Fruit fly (Drosophila melanogaster) whole organism, embryonic: Measurements from ENCODE around the gene CG7579.

ENCODE experiments used
- Atf6 ChIP-seq: fragments of 200-800 bp; sonication (Bioruptor generic); IDR thresholded peaks from 2 replicates; pipeline ENCODE4 v1.3.6; 2022; ENCODE audit warnings: missing biosample characterization, missing genetic modification characterization
- Blimp-1 ChIP-seq: fragments of 200-800 bp; sonication (Bioruptor generic); optimal IDR thresholded peaks from 3 replicates; lab custom pipeline; 2018; ENCODE audit warnings: missing biosample characterization, missing genetic modification characterization, mild to moderate bottlenecking, moderate library complexity, missing genetic modification reagents
- CG1024 ChIP-seq: fragments of 200-800 bp; sonication (Bioruptor generic); IDR thresholded peaks from 2 replicates; pipeline ENCODE4 v1.3.6; 2022; ENCODE audit warnings: missing biosample characterization, missing genetic modification characterization
- CG10321 ChIP-seq: fragments of 200-800 bp; sonication (Bioruptor generic); IDR thresholded peaks from 2 replicates; pipeline ENCODE4 v1.3.6; 2022; ENCODE audit warnings: missing biosample characterization, missing genetic modification characterization
- CG11504 ChIP-seq: fragments of 200-800 bp; sonication (Bioruptor generic); optimal IDR thresholded peaks from 3 replicates; lab custom pipeline; 2019; ENCODE audit warnings: missing biosample characterization, mild to moderate bottlenecking, missing genetic modification characterization, moderate library complexity
- CG12391 ChIP-seq: fragments of 200-800 bp; sonication (Bioruptor generic); optimal IDR thresholded peaks from 3 replicates; lab custom pipeline; 2018; ENCODE audit warnings: missing biosample characterization, mild to moderate bottlenecking, missing genetic modification characterization, moderate library complexity
- CG15269 ChIP-seq: fragments of 200-800 bp; sonication (Bioruptor generic); optimal IDR thresholded peaks from 2 replicates; lab custom pipeline; 2018; ENCODE audit warnings: missing biosample characterization, mild to moderate bottlenecking, missing genetic modification characterization, moderate library complexity
- CG2120 ChIP-seq: fragments of 200-800 bp; sonication (Bioruptor generic); optimal IDR thresholded peaks from 3 replicates; lab custom pipeline; 2016; ENCODE audit warnings: missing biosample characterization, missing genetic modification characterization
- CG2199 ChIP-seq: fragments of 200-800 bp; sonication (Bioruptor generic); IDR thresholded peaks from 3 replicates; pipeline ENCODE4 v1.3.6; 2022; ENCODE audit warnings: missing biosample characterization, missing genetic modification characterization
- CG2678 ChIP-seq: fragments of 200-800 bp; sonication (Bioruptor generic); optimal IDR thresholded peaks from 3 replicates; lab custom pipeline; 2019; ENCODE audit warnings: missing biosample characterization, mild to moderate bottlenecking, missing genetic modification characterization, moderate library complexity
- CG31441 ChIP-seq: fragments of 200-800 bp; sonication (Bioruptor generic); IDR thresholded peaks from 2 replicates; pipeline ENCODE4 v1.3.6; 2022; ENCODE audit warnings: missing biosample characterization, missing genetic modification characterization
- CG32772 ChIP-seq: fragments of 200-800 bp; sonication (Bioruptor generic); IDR thresholded peaks from 2 replicates; pipeline ENCODE4 v1.3.6; 2022; ENCODE audit warnings: missing biosample characterization, missing genetic modification characterization
- CG3281 ChIP-seq: fragments of 200-800 bp; sonication (Bioruptor generic); optimal IDR thresholded peaks from 3 replicates; lab custom pipeline; 2017; ENCODE audit warnings: missing biosample characterization, mild to moderate bottlenecking, missing genetic modification characterization
- CG3838 ChIP-seq: fragments of 200-800 bp; sonication (Bioruptor generic); optimal IDR thresholded peaks from 3 replicates; lab custom pipeline; 2016; ENCODE audit warnings: missing biosample characterization, missing genetic modification characterization
- CG4820 ChIP-seq: fragments of 200-800 bp; sonication (Bioruptor generic); optimal IDR thresholded peaks from 3 replicates; lab custom pipeline; 2016; ENCODE audit warnings: missing biosample characterization, missing genetic modification characterization
- CG6791 ChIP-seq: fragments of 200-800 bp; sonication (Bioruptor generic); IDR thresholded peaks from 3 replicates; pipeline ENCODE4 v1.3.6; 2022; ENCODE audit warnings: missing biosample characterization, missing genetic modification characterization; ENCODE audit not compliant: partially characterized antibody
- CG7556 ChIP-seq: fragments of 200-800 bp; sonication (Bioruptor generic); optimal IDR thresholded peaks from 2 replicates; lab custom pipeline; 2017; ENCODE audit warnings: missing biosample characterization, mild to moderate bottlenecking, missing genetic modification characterization
- CG7928 ChIP-seq: fragments of 200-800 bp; sonication (Bioruptor generic); optimal IDR thresholded peaks from 2 replicates; lab custom pipeline; 2017; ENCODE audit warnings: missing biosample characterization, mild to moderate bottlenecking, missing genetic modification characterization
- CG8924 ChIP-seq: fragments of 200-800 bp; optimal IDR thresholded peaks from 3 replicates; lab custom pipeline; 2019; ENCODE audit warnings: missing biosample characterization, mild to moderate bottlenecking, missing genetic modification characterization, moderate library complexity
- D19B ChIP-seq: fragments of 200-800 bp; sonication (Bioruptor generic); optimal IDR thresholded peaks from 2 replicates; lab custom pipeline; 2017; ENCODE audit warnings: missing biosample characterization, mild to moderate bottlenecking, missing genetic modification characterization
- Ets65A ChIP-seq: fragments of 200-800 bp; sonication (Bioruptor generic); peaks from one replicate; lab custom pipeline; 2016; ENCODE audit warnings: missing biosample characterization, missing genetic modification characterization
- Ets97D ChIP-seq: fragments of 200-800 bp; sonication (Bioruptor generic); optimal IDR thresholded peaks from 3 replicates; lab custom pipeline; 2016; ENCODE audit warnings: missing biosample characterization, missing genetic modification characterization
- H15 ChIP-seq: fragments of 200-800 bp; sonication (Bioruptor generic); IDR thresholded peaks from 3 replicates; pipeline ENCODE4 v1.3.6; 2022; ENCODE audit warnings: missing biosample characterization, missing genetic modification characterization
- Hr51 ChIP-seq, 2 experiments: fragments of 200-800 bp; sonication (Bioruptor generic); optimal IDR thresholded peaks; 2 replicates in 1 of 2; 3 replicates in 1 of 2; lab custom pipeline; 2016 to 2018; ENCODE audit warnings: missing biosample characterization in 2 of 2, missing genetic modification characterization in 2 of 2, mild to moderate bottlenecking in 1 of 2, moderate library complexity in 1 of 2
- Neu2 ChIP-seq: fragments of 200-800 bp; sonication (Bioruptor generic); optimal IDR thresholded peaks from 3 replicates; lab custom pipeline; 2016; ENCODE audit warnings: missing biosample characterization, missing genetic modification characterization, borderline replicate concordance
- Sox102F ChIP-seq: fragments of 200-800 bp; sonication (Bioruptor generic); optimal IDR thresholded peaks from 2 replicates; lab custom pipeline; 2018; ENCODE audit warnings: missing biosample characterization, mild to moderate bottlenecking, missing genetic modification characterization, moderate library complexity
- Sry-δ ChIP-seq: fragments of 200-800 bp; sonication (Bioruptor generic); optimal IDR thresholded peaks from 2 replicates; lab custom pipeline; 2016; ENCODE audit warnings: missing biosample characterization, missing genetic modification characterization
- Ssrp ChIP-seq: fragments of 200-800 bp; sonication (Bioruptor generic); optimal IDR thresholded peaks from 2 replicates; lab custom pipeline; 2018; ENCODE audit warnings: missing biosample characterization, mild to moderate bottlenecking, missing genetic modification characterization, moderate library complexity
- ci ChIP-seq: fragments of 200-800 bp; sonication (Bioruptor generic); IDR thresholded peaks from 3 replicates; pipeline ENCODE4 v1.3.6; 2022; ENCODE audit warnings: missing biosample characterization, missing genetic modification characterization
- crc ChIP-seq: fragments of 200-800 bp; sonication (Bioruptor generic); optimal IDR thresholded peaks from 2 replicates; lab custom pipeline; 2016; ENCODE audit warnings: missing biosample characterization, missing genetic modification characterization
- da ChIP-seq: fragments of 200-800 bp; sonication (Bioruptor generic); optimal IDR thresholded peaks from 2 replicates; lab custom pipeline; 2016; ENCODE audit warnings: missing biosample characterization, missing genetic modification characterization
- dmrt99B ChIP-seq: fragments of 200-800 bp; sonication (Bioruptor generic); optimal IDR thresholded peaks from 2 replicates; lab custom pipeline; 2018; ENCODE audit warnings: missing biosample characterization, mild to moderate bottlenecking, missing genetic modification characterization, moderate library complexity
- gem ChIP-seq: fragments of 200-800 bp; sonication (Bioruptor generic); optimal IDR thresholded peaks from 2 replicates; lab custom pipeline; 2019; ENCODE audit warnings: missing biosample characterization, mild to moderate bottlenecking, missing genetic modification characterization, moderate library complexity
- gsb-n ChIP-seq: fragments of 200-800 bp; sonication (Bioruptor generic); optimal IDR thresholded peaks from 3 replicates; lab custom pipeline; 2018; ENCODE audit warnings: missing biosample characterization, mild to moderate bottlenecking, missing genetic modification characterization
- lbe ChIP-seq: fragments of 200-800 bp; sonication (Bioruptor generic); optimal IDR thresholded peaks from 2 replicates; lab custom pipeline; 2016; ENCODE audit warnings: missing biosample characterization, mild to moderate bottlenecking, missing genetic modification characterization
- nerfin-1 ChIP-seq: fragments of 200-800 bp; sonication (Bioruptor generic); optimal IDR thresholded peaks from 3 replicates; lab custom pipeline; 2019; ENCODE audit warnings: missing biosample characterization, mild to moderate bottlenecking, missing genetic modification characterization, moderate library complexity
- org-1 ChIP-seq: fragments of 200-800 bp; sonication (Bioruptor generic); optimal IDR thresholded peaks from 2 replicates; lab custom pipeline; 2017; ENCODE audit warnings: missing biosample characterization, missing genetic modification characterization
- prd ChIP-seq, 3 experiments: fragments of >200 bp in 2 of 3; fragments of 200-800 bp in 1 of 3; sonication (Bioruptor generic) in 1 of 3; optimal IDR thresholded peaks in 2 of 3; IDR thresholded peaks in 1 of 3; 2 replicates in 2 of 3; 3 replicates in 1 of 3; pipeline versions ENCODE4 v1.3.6 to Lab custom; 2017 to 2022; ENCODE audit warnings: missing biosample characterization in 1 of 3, missing genetic modification characterization in 1 of 3
- row ChIP-seq: fragments of 200-800 bp; sonication (Bioruptor generic); IDR thresholded peaks from 3 replicates; pipeline ENCODE4 v1.3.6; 2022; ENCODE audit warnings: missing biosample characterization, missing genetic modification characterization
- sens ChIP-seq: fragments of 200-800 bp; sonication (Bioruptor generic); peaks from one replicate; lab custom pipeline; 2016; ENCODE audit warnings: missing biosample characterization, missing genetic modification characterization
- sisA ChIP-seq: fragments of 200-800 bp; sonication (Bioruptor generic); IDR thresholded peaks from 2 replicates; pipeline ENCODE4 v1.3.6; 2022; ENCODE audit warnings: missing biosample characterization, missing genetic modification characterization
- sqz ChIP-seq: fragments of 200-800 bp; sonication (Bioruptor generic); optimal IDR thresholded peaks from 3 replicates; lab custom pipeline; 2018; ENCODE audit warnings: missing biosample characterization, mild to moderate bottlenecking, missing genetic modification characterization
- unpg ChIP-seq: fragments of 200-800 bp; sonication (Bioruptor generic); optimal IDR thresholded peaks from 3 replicates; lab custom pipeline; 2018; ENCODE audit warnings: missing biosample characterization, mild to moderate bottlenecking, missing genetic modification characterization, moderate library complexity
- zfh1 ChIP-seq: fragments of 200-800 bp; sonication (Bioruptor generic); IDR thresholded peaks from 3 replicates; pipeline ENCODE4 v1.3.6; 2022; ENCODE audit warnings: missing biosample characterization, missing genetic modification characterization

The CG7579 gene

DNA sequence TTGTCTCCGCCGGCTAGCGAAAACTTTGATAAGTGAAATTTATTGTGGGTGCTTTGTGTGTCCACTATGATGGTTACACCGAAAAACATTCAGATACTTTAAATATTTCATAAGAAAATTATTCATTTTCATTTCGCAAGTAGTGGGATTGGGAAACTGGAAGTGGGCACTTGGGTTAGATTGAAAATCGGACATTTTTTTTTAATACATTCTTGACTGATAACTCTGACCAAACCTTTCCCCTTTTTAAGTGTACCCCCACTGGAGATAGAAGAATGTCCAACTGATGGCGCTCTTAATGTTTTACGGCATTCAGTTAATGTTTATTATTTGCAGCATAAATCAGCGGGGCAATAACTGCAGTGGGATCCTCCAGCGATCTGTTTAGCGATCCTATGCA, 5.6 kb downstream of the CG7579 start (continued):
- TF ChIP-seq Ets65A (GFP tag; lab: Kevin White, UChicago) (peak; percentile 94), prd (optimal IDR thresholded peaks at IDR 0.05; lab: Kevin White, UChicago) (no peak), prd (GFP tag; IDR thresholded peaks at IDR 0.05; lab: Robert Waterston, UW) (no peak), CG7556 (GFP tag; lab: Kevin White, UChicago) (peak; percentile 8), CG2199 (GFP tag; lab: Robert Waterston, UW) (no peak), Ssrp (tag; lab: Kevin White, UChicago) (peak; percentile 22), Ets97D (GFP tag; lab: Kevin White, UChicago) (no peak), sens (GFP tag; lab: Kevin White, UChicago) (peak; percentile 70), CG8924 (tag; lab: Kevin White, UChicago) (peak; percentile 1), H15 (GFP tag; lab: Robert Waterston, UW) (no peak), CG12391 (tag; lab: Kevin White, UChicago) (peak; percentile 9), gem (tag; lab: Kevin White, UChicago) (peak; percentile 44), CG1024 (GFP tag; lab: Robert Waterston, UW) (no peak), Sry-δ (no peak), CG10321 (GFP tag; lab: Robert Waterston, UW) (0 out of 2 replicates have a peak, but pooled peaks have one; percentile 5), CG11504 (tag; lab: Kevin White, UChicago) (peak; percentile 32), Atf6 (GFP tag; lab: Robert Waterston, UW) (no peak), sisA (no peak), CG2120 (GFP tag; lab: Kevin White, UChicago) (peak; percentile 18), D19B (GFP tag; lab: Kevin White, UChicago) (no peak), gsb-n (tag; lab: Kevin White, UChicago) (no peak), sqz (no peak), Blimp-1 (peak; percentile 25), Neu2 (GFP tag; lab: Kevin White, UChicago) (no peak), CG6791 (no peak), Hr51 (GFP tag; optimal IDR thresholded peaks at IDR 0.05; lab: Kevin White, UChicago) (peak in 1 of 2 experiments; percentile 10), dmrt99B (tag; lab: Kevin White, UChicago) (peak; percentile 1), Sox102F (GFP tag; lab: Kevin White, UChicago) (peak; percentile 32), CG2678 (tag; lab: Kevin White, UChicago) (peak; percentile 33), CG31441 (GFP tag; lab: Robert Waterston, UW) (0 out of 2 replicates have a peak, but pooled peaks have one; percentile 12), nerfin-1 (tag; lab: Kevin White, UChicago) (no peak), da (GFP tag; lab: Kevin White, UChicago) (no peak), CG15269 (peak; percentile 12), CG7928 (GFP tag; lab: Kevin White, UChicago) (no peak), CG32772 (GFP tag; lab: Robert Waterston, UW) (no peak), row (GFP tag; lab: Robert Waterston, UW) (peak; percentile 46; the same call in 2 of the 3 replicates), ci (GFP tag; lab: Robert Waterston, UW) (peak; percentile 56; the same call in 1 of the 3 replicates), CG4820 (GFP tag; lab: Kevin White, UChicago) (peak; percentile 7), lbe (GFP tag; lab: Kevin White, UChicago) (no peak), CG3281 (GFP tag; lab: Kevin White, UChicago) (no peak), org-1 (GFP tag; lab: Kevin White, UChicago) (no peak), unpg (GFP tag; lab: Kevin White, UChicago) (peak; percentile 17), CG3838 (GFP tag; lab: Kevin White, UChicago) (no peak), crc (GFP tag; lab: Kevin White, UChicago) (no peak), zfh1 (0 out of 3 replicates have a peak, but pooled peaks have one; percentile 1)
